Worm (Caenorhabditis elegans) whole organism, young adult: ENCODE results near the gene sde-2.

ENCODE experiments used
- B0261.1 ChIP-seq: sonication (generic microtip); optimal IDR thresholded peaks from 2 replicates; lab custom pipeline; 2016; ENCODE audit warnings: mild to moderate bottlenecking, missing genetic modification characterization, moderate library complexity, missing compliant biosample characterization
- F10E7.11 ChIP-seq: sonication (generic microtip); optimal IDR thresholded peaks from 2 replicates; lab custom pipeline; 2017; ENCODE audit warnings: mild to moderate bottlenecking, missing genetic modification characterization, moderate library complexity, missing compliant biosample characterization
- F33H1.4 ChIP-seq: fragments of 200-800 bp; sonication (Bioruptor generic); IDR thresholded peaks from 2 replicates; pipeline ENCODE4 v1.3.6; 2022; ENCODE audit warnings: missing genetic modification reagents, missing genetic modification characterization, missing compliant biosample characterization
- F52B5.7 ChIP-seq: sonication (generic microtip); optimal IDR thresholded peaks from 2 replicates; lab custom pipeline; 2016; ENCODE audit warnings: mild to moderate bottlenecking, missing genetic modification characterization, missing compliant biosample characterization
- T07F8.4 ChIP-seq: sonication (generic microtip); optimal IDR thresholded peaks from 2 replicates; lab custom pipeline; 2016; ENCODE audit warnings: mild to moderate bottlenecking, missing genetic modification characterization, moderate library complexity, missing compliant biosample characterization
- T26A5.8 ChIP-seq: sonication (generic microtip); optimal IDR thresholded peaks from 2 replicates; lab custom pipeline; 2016; ENCODE audit warnings: missing genetic modification characterization, missing compliant biosample characterization
- Y79H2A.3 ChIP-seq: fragments of 200-800 bp; sonication (Bioruptor generic); conservative IDR thresholded peaks from 2 replicates; pipeline ENCODE4 v1.3.6; 2022; ENCODE audit warnings: missing genetic modification reagents, missing genetic modification characterization, missing compliant biosample characterization
- Y95B8A.8 ChIP-seq: fragments of 200-800 bp; sonication (Bioruptor generic); IDR thresholded peaks from 2 replicates; pipeline ENCODE4 v1.3.6; 2022; ENCODE audit warnings: missing genetic modification reagents, missing genetic modification characterization, missing compliant biosample characterization
- ZK185.1 ChIP-seq: sonication (generic microtip); optimal IDR thresholded peaks from 2 replicates; lab custom pipeline; 2016; ENCODE audit warnings: mild to moderate bottlenecking, missing genetic modification characterization, missing compliant biosample characterization; ENCODE audit not compliant: poor library complexity, severe bottlenecking
- akir-1 ChIP-seq: fragments of 200-800 bp; sonication (Bioruptor generic); optimal IDR thresholded peaks from 2 replicates; lab custom pipeline; 2018; ENCODE audit warnings: mild to moderate bottlenecking, missing genetic modification characterization, moderate library complexity, missing compliant biosample characterization
- aptf-3 ChIP-seq: fragments of 200-800 bp; sonication (Bioruptor generic); IDR thresholded peaks from 2 replicates; pipeline ENCODE4 v1.3.6; 2022; ENCODE audit warnings: missing genetic modification characterization, missing compliant biosample characterization
- atf-7 ChIP-seq: sonication (generic microtip); optimal IDR thresholded peaks from 2 replicates; lab custom pipeline; 2017; ENCODE audit warnings: mild to moderate bottlenecking, missing genetic modification characterization, missing compliant biosample characterization
- athp-1 ChIP-seq: sonication (generic microtip); optimal IDR thresholded peaks from 2 replicates; lab custom pipeline; 2017; ENCODE audit warnings: mild to moderate bottlenecking, missing genetic modification characterization, missing compliant biosample characterization
- attf-3 ChIP-seq: fragments of 200-800 bp; sonication (Bioruptor generic); conservative IDR thresholded peaks from 2 replicates; pipeline ENCODE4 v1.3.6; 2022; ENCODE audit warnings: missing genetic modification reagents, missing genetic modification characterization, missing compliant biosample characterization
- attf-5 ChIP-seq: fragments of 200-800 bp; sonication (Bioruptor generic); optimal IDR thresholded peaks from 2 replicates; lab custom pipeline; 2018; ENCODE audit warnings: mild to moderate bottlenecking, missing genetic modification characterization, missing compliant biosample characterization
- bed-2 ChIP-seq: fragments of 200-800 bp; sonication (Bioruptor generic); IDR thresholded peaks from 2 replicates; pipeline ENCODE4 v1.3.6; 2022; ENCODE audit warnings: missing genetic modification reagents, missing genetic modification characterization, missing compliant biosample characterization
- ccch-3 ChIP-seq: fragments of 200-800 bp; sonication (Bioruptor generic); optimal IDR thresholded peaks from 2 replicates; lab custom pipeline; 2018; ENCODE audit warnings: mild to moderate bottlenecking, missing genetic modification characterization, missing compliant biosample characterization
- ceh-100 ChIP-seq: fragments of 200-800 bp; sonication (Bioruptor generic); IDR thresholded peaks from 2 replicates; pipeline ENCODE4 v1.3.6; 2022; ENCODE audit warnings: missing genetic modification reagents, missing genetic modification characterization, missing compliant biosample characterization
- ceh-40 ChIP-seq: fragments of 200-800 bp; sonication (Bioruptor generic); IDR thresholded peaks from 2 replicates; pipeline ENCODE4 v1.3.6; 2022; ENCODE audit warnings: missing genetic modification characterization, missing compliant biosample characterization
- gei-17 ChIP-seq: fragments of 200-800 bp; sonication (Bioruptor generic); optimal IDR thresholded peaks from 2 replicates; lab custom pipeline; 2018; ENCODE audit warnings: mild to moderate bottlenecking, missing genetic modification characterization, missing compliant biosample characterization
- hlh-12 ChIP-seq: sonication (generic microtip); optimal IDR thresholded peaks from 2 replicates; lab custom pipeline; 2016; ENCODE audit warnings: missing genetic modification characterization, missing compliant biosample characterization
- hsf-1 ChIP-seq: fragments of 200-800 bp; sonication (Bioruptor generic); IDR thresholded peaks from 2 replicates; pipeline ENCODE4 v1.3.6; 2022; ENCODE audit warnings: missing genetic modification reagents, missing genetic modification characterization, missing compliant biosample characterization
- let-607 ChIP-seq, 2 experiments: fragments of 200-800 bp in 1 of 2; sonication (Bioruptor generic) in 1 of 2; sonication (generic microtip) in 1 of 2; optimal IDR thresholded peaks; 2 replicates each; lab custom pipeline; 2016 to 2018; ENCODE audit warnings: mild to moderate bottlenecking in 2 of 2, missing compliant biosample characterization in 2 of 2, missing genetic modification characterization in 2 of 2, moderate library complexity in 2 of 2, missing genotype in 1 of 2
- lin-26 ChIP-seq: fragments of 200-800 bp; sonication (Bioruptor generic); IDR thresholded peaks from 2 replicates; pipeline ENCODE4 v1.3.6; 2022; ENCODE audit warnings: missing genetic modification reagents, missing genetic modification characterization, missing compliant biosample characterization
- lsl-1 ChIP-seq: fragments of 200-800 bp; sonication (Bioruptor generic); optimal IDR thresholded peaks from 2 replicates; lab custom pipeline; 2018; ENCODE audit warnings: mild to moderate bottlenecking, missing genetic modification characterization, moderate library complexity, missing compliant biosample characterization
- madf-6 ChIP-seq: fragments of 200-800 bp; sonication (Bioruptor generic); IDR thresholded peaks from 2 replicates; pipeline ENCODE4 v1.3.6; 2022; ENCODE audit warnings: missing genetic modification reagents, missing genetic modification characterization, missing compliant biosample characterization
- madf-8 ChIP-seq: fragments of 200-800 bp; sonication (Bioruptor generic); conservative IDR thresholded peaks from 2 replicates; pipeline ENCODE4 v1.3.6; 2022; ENCODE audit warnings: missing genetic modification reagents, missing genetic modification characterization, missing compliant biosample characterization
- mel-28 ChIP-seq: sonication (generic microtip); optimal IDR thresholded peaks from 2 replicates; lab custom pipeline; 2016; ENCODE audit warnings: borderline replicate concordance, mild to moderate bottlenecking, missing genetic modification characterization, missing compliant biosample characterization
- nfya-2 ChIP-seq: fragments of 200-800 bp; sonication (Bioruptor generic); IDR thresholded peaks from 2 replicates; pipeline ENCODE4 v1.3.6; 2022; ENCODE audit warnings: missing genetic modification reagents, missing genetic modification characterization, missing compliant biosample characterization
- nhr-27 ChIP-seq: fragments of 200-800 bp; sonication (Bioruptor generic); optimal IDR thresholded peaks from 2 replicates; lab custom pipeline; 2018; ENCODE audit warnings: mild to moderate bottlenecking, missing genetic modification characterization, moderate library complexity, missing compliant biosample characterization
- nhr-80 ChIP-seq: sonication (generic microtip); optimal IDR thresholded peaks from 2 replicates; lab custom pipeline; 2016; ENCODE audit warnings: missing genetic modification characterization, missing compliant biosample characterization
- nhr-90 ChIP-seq: sonication (generic microtip); optimal IDR thresholded peaks from 2 replicates; lab custom pipeline; 2016; ENCODE audit warnings: missing genotype, mild to moderate bottlenecking, missing genetic modification characterization, missing compliant biosample characterization
- pha-4 ChIP-seq: fragments of 150-350 bp; sonication (generic microtip); optimal IDR thresholded peaks from 2 replicates; lab custom pipeline; 2014; ENCODE audit warnings: missing biosample characterization, missing genetic modification reagents, missing genetic modification characterization
- rec-8 ChIP-seq, 2 experiments: sonication (generic microtip); optimal IDR thresholded peaks; 2 replicates each; lab custom pipeline; 2016; ENCODE audit warnings: mild to moderate bottlenecking in 2 of 2, missing genetic modification characterization in 2 of 2, missing genetic modification reagents in 2 of 2, missing genotype in 2 of 2, missing biosample characterization in 1 of 2, missing compliant biosample characterization in 1 of 2, moderate library complexity in 1 of 2
- sdz-38 ChIP-seq: sonication (generic microtip); optimal IDR thresholded peaks from 2 replicates; lab custom pipeline; 2016; ENCODE audit warnings: missing genotype, missing genetic modification characterization, missing compliant biosample characterization
- snpc-1.1 ChIP-seq: sonication (generic microtip); optimal IDR thresholded peaks from 2 replicates; lab custom pipeline; 2017; ENCODE audit warnings: missing genetic modification characterization, mild to moderate bottlenecking, missing compliant biosample characterization, antibody characterized with exemption, moderate library complexity, missing genotype, missing genetic modification reagents; ENCODE audit not compliant: insufficient read depth
- snpc-3.4 ChIP-seq: sonication (generic microtip); optimal IDR thresholded peaks from 2 replicates; lab custom pipeline; 2017; ENCODE audit warnings: missing genetic modification characterization, mild to moderate bottlenecking, missing compliant biosample characterization, antibody characterized with exemption, moderate library complexity, missing genotype, missing genetic modification reagents
- snpc-4 ChIP-seq, 5 experiments: fragments of 150-350 bp in 1 of 5; sonication (generic microtip) in 4 of 5; optimal IDR thresholded peaks; 2 replicates each; lab custom pipeline; 2014 to 2018; ENCODE audit warnings: missing genetic modification characterization in 5 of 5, missing biosample characterization in 3 of 5, antibody characterized with exemption in 2 of 5, mild to moderate bottlenecking in 2 of 5, missing compliant biosample characterization in 2 of 5, missing genotype in 2 of 5, moderate library complexity in 2 of 5, missing genetic modification reagents in 1 of 5
- somi-1 ChIP-seq: fragments of 200-800 bp; sonication (Bioruptor generic); optimal IDR thresholded peaks from 2 replicates; lab custom pipeline; 2018; ENCODE audit warnings: mild to moderate bottlenecking, missing genetic modification characterization, missing compliant biosample characterization
- sptf-2 ChIP-seq: fragments of 200-800 bp; sonication (Bioruptor generic); optimal IDR thresholded peaks from 2 replicates; lab custom pipeline; 2018; ENCODE audit warnings: mild to moderate bottlenecking, missing genetic modification characterization, missing compliant biosample characterization
- zfh-2 ChIP-seq: fragments of 200-800 bp; sonication (Bioruptor generic); conservative IDR thresholded peaks from 2 replicates; pipeline ENCODE4 v1.3.6; 2022; ENCODE audit warnings: missing genetic modification reagents, missing genetic modification characterization, missing compliant biosample characterization
- zim-3 ChIP-seq: sonication (generic microtip); optimal IDR thresholded peaks from 2 replicates; lab custom pipeline; 2017; ENCODE audit warnings: mild to moderate bottlenecking, missing genetic modification characterization, moderate library complexity, missing compliant biosample characterization
- ztf-18 ChIP-seq: sonication (generic microtip); optimal IDR thresholded peaks from 2 replicates; lab custom pipeline; 2016; ENCODE audit warnings: missing genotype, mild to moderate bottlenecking, missing genetic modification characterization, missing compliant biosample characterization
- ztf-22 ChIP-seq: fragments of 200-800 bp; sonication (Bioruptor generic); optimal IDR thresholded peaks from 2 replicates; lab custom pipeline; 2018; ENCODE audit warnings: mild to moderate bottlenecking, missing genetic modification characterization, moderate library complexity, missing compliant biosample characterization

The sde-2 gene

ce11 chrV:13671911-13672639 lies 44.7 kb downstream of the sde-2 start, which contains the start of the genes mip-2 and F58G11.4 (continued):
- TF ChIP-seq nhr-90 (tag; lab: Kevin White, UChicago) = no peak
- no peak for TF ChIP-seq let-607 (tag; optimal IDR thresholded peaks at IDR 0.05; lab: Kevin White, UChicago)
- TF ChIP-seq aptf-3 (GFP tag; lab: Robert Waterston, UW) = no peak
- TF ChIP-seq bed-2 = no peak
- peak; percentile 73 for TF ChIP-seq ztf-18
- no peak for TF ChIP-seq lin-26 (GFP tag; lab: Robert Waterston, UW)
- TF ChIP-seq ceh-100 (GFP tag; lab: Robert Waterston, UW) = 0 out of 2 replicates have a peak, but pooled peaks have one; percentile 21
- no peak for TF ChIP-seq somi-1 (GFP tag; lab: Kevin White, UChicago)
- no peak for TF ChIP-seq snpc-4 (GFP tag; optimal IDR thresholded peaks at IDR 0.05; lab: Kevin White, UChicago)
- TF ChIP-seq snpc-4 (tag; optimal IDR thresholded peaks at IDR 0.05; lab: Kevin White, UChicago) = no peak
- TF ChIP-seq Y79H2A.3 (GFP tag; lab: Robert Waterston, UW) = no peak
- TF ChIP-seq attf-3 (GFP tag; lab: Robert Waterston, UW) = no peak
- TF ChIP-seq nfya-2 (GFP tag; lab: Robert Waterston, UW) = no peak
- TF ChIP-seq ZK185.1 (tag; lab: Kevin White, UChicago) = no peak
- TF ChIP-seq mel-28 = no peak
- peak; percentile 43 for TF ChIP-seq F33H1.4 (GFP tag; lab: Robert Waterston, UW)
- TF ChIP-seq B0261.1 (tag; lab: Kevin White, UChicago) = no peak
- no peak for TF ChIP-seq akir-1 (GFP tag; lab: Kevin White, UChicago)
- no peak for TF ChIP-seq snpc-1.1 (tag; lab: Kevin White, UChicago)
- TF ChIP-seq Y95B8A.8 (GFP tag; lab: Robert Waterston, UW) = no peak
- no peak for TF ChIP-seq hlh-12
- no peak for TF ChIP-seq sptf-2 (GFP tag; lab: Kevin White, UChicago)
- peak; percentile 96 for TF ChIP-seq hsf-1
- TF ChIP-seq nhr-80 (tag; lab: Kevin White, UChicago) = no peak
- no peak for TF ChIP-seq T26A5.8 (tag; lab: Kevin White, UChicago)
- TF ChIP-seq F52B5.7 (tag; lab: Kevin White, UChicago) = no peak
- TF ChIP-seq, all 124 proteins: peak for 17

DNA sequence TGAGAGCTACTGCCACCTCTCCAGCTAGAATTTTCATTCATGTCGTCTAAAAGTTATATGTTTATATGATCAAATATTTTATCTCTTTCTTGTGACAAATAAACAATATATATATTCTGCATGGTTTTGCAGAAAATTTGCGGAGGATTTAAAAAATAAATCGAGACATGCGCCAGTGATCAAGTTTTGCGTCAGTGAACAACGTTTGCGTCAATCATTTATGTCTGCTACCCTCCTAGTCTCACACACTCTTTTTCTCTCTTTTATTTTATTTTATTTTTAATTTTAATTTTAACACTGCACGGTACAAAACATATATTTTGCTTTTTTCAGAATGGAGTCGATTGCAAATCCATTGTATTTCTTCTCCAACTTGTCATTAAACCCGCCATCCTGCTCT lies 51.2 kb downstream of the sde-2 start, which contains the start of the genes tag-65 and ccz-1:
Gene tag-65, minus strand, starts transcription at position 46 of the 400 bp plus-strand sequence.
Gene ccz-1, plus strand, starts transcription at position 334 of the 400 bp plus-strand sequence.
- TF ChIP-seq snpc-3.4 = peak; percentile 55
- no peak for TF ChIP-seq sdz-38 (tag; lab: Kevin White, UChicago)
- TF ChIP-seq ZK185.1 (tag; lab: Kevin White, UChicago) = peak; percentile 79
- peak; percentile 30 for TF ChIP-seq atf-7 (tag; lab: Kevin White, UChicago)
- no peak for TF ChIP-seq nhr-27 (tag; lab: Kevin White, UChicago)
- peak; percentile 70 for TF ChIP-seq attf-5 (GFP tag; lab: Kevin White, UChicago)
- TF ChIP-seq madf-6 = peak; percentile 85
- TF ChIP-seq ztf-22 (GFP tag; lab: Kevin White, UChicago) = no peak
- peak; percentile 13 for TF ChIP-seq pha-4 (tag; lab: Kevin White, UChicago)
- TF ChIP-seq ccch-3 (GFP tag; lab: Kevin White, UChicago) = no peak
- TF ChIP-seq gei-17 (GFP tag; lab: Kevin White, UChicago) = peak; percentile 59
- peak; percentile 75 for TF ChIP-seq lsl-1 (GFP tag; lab: Kevin White, UChicago)
- TF ChIP-seq T07F8.4 (tag; lab: Kevin White, UChicago) = no peak
- peak; percentile 81 for TF ChIP-seq hsf-1
- no peak for TF ChIP-seq bed-2
- peak; percentile 44 for TF ChIP-seq snpc-4 (GFP tag; optimal IDR thresholded peaks at IDR 0.05; lab: Kevin White, UChicago)
- peak; percentile 50 to 82 (median 74) for TF ChIP-seq snpc-4 (tag; optimal IDR thresholded peaks at IDR 0.05; lab: Kevin White, UChicago)
- TF ChIP-seq zim-3 (tag; lab: Kevin White, UChicago) = no peak
- no peak for TF ChIP-seq zfh-2 (GFP tag; lab: Robert Waterston, UW)
- peak; percentile 28 for TF ChIP-seq athp-1 (tag; lab: Kevin White, UChicago)
- peak in 1 of 2 experiments; percentile 3 for TF ChIP-seq rec-8 (tag; optimal IDR thresholded peaks at IDR 0.05; lab: Kevin White, UChicago)
- no peak for TF ChIP-seq F10E7.11 (tag; lab: Kevin White, UChicago)
- TF ChIP-seq madf-8 (GFP tag; lab: Robert Waterston, UW) = peak; percentile 68
- TF ChIP-seq ztf-18 = peak; percentile 97
- TF ChIP-seq ceh-40 (GFP tag; lab: Robert Waterston, UW) = no peak
